Worm (Caenorhabditis elegans): ENCODE measurements around the gene F26F4.6.

F26F4.6 gene

ce11 chrIII:4881955-4882354 lies 11.5 kb downstream of the F26F4.6 start:
- TF ChIP-seq W03F9.2 (tag; optimal IDR thresholded peaks at IDR 0.05) (no peak), him-1 (tag; optimal IDR thresholded peaks at IDR 0.05) (no peak), dao-5 (tag; optimal IDR thresholded peaks at IDR 0.05) (no peak)

ce11 chrIII:4879445-4879844 lies 14.0 kb downstream of the F26F4.6 start, which contains the start of gene C35D10.1:
TSS of gene C35D10.1 (plus strand) at chrIII:4879745.
- TF ChIP-seq W03F9.2 (tag; optimal IDR thresholded peaks at IDR 0.05) (no peak), dao-5 (tag; optimal IDR thresholded peaks at IDR 0.05) (no peak), him-1 (tag; optimal IDR thresholded peaks at IDR 0.05) (no peak)

DNA sequence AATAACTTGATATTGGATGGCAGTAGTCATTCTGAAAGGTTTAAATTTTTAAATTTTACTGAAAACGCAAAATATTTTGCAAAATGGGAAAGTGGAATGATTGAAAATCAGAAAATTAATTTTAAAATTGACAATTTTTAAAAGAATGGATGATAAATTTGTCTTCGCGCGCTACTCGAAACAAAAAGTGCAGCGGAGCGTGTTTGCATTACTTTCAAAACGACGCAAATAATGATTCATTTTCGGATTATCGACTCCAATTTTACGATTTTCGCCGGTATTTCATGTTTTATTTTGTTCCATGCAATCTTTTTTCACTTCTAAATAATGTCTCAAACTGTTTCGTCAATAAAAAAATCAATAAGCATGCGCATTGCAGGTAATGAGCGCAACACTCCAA lies 15.2 kb downstream of the F26F4.6 start, which contains the start of the genes tost-1 and arx-6:
TSS of gene tost-1 (minus strand) at position 31 of the 400 bp plus-strand sequence.
TSS of gene arx-6 (plus strand) at position 378 of the 400 bp plus-strand sequence.
- TF ChIP-seq W03F9.2 (tag; optimal IDR thresholded peaks at IDR 0.05) (no peak), dao-5 (tag; optimal IDR thresholded peaks at IDR 0.05) (no peak), him-1 (tag; optimal IDR thresholded peaks at IDR 0.05) (no peak)

ce11 chrIII:4875663-4876062 lies 17.8 kb downstream of the F26F4.6 start:
- TF ChIP-seq W03F9.2 (tag; optimal IDR thresholded peaks at IDR 0.05) (no peak), dao-5 (tag; optimal IDR thresholded peaks at IDR 0.05) (no peak)

ce11 chrIII:4874671-4875070 lies 18.8 kb downstream of the F26F4.6 start, which contains the start of gene C35D10.12:
TSS of gene C35D10.12 (minus strand) at chrIII:4874771.
- TF ChIP-seq W03F9.2 (tag; optimal IDR thresholded peaks at IDR 0.05) (no peak), him-1 (tag; optimal IDR thresholded peaks at IDR 0.05) (no peak), dao-5 (tag; optimal IDR thresholded peaks at IDR 0.05) (no peak)

DNA sequence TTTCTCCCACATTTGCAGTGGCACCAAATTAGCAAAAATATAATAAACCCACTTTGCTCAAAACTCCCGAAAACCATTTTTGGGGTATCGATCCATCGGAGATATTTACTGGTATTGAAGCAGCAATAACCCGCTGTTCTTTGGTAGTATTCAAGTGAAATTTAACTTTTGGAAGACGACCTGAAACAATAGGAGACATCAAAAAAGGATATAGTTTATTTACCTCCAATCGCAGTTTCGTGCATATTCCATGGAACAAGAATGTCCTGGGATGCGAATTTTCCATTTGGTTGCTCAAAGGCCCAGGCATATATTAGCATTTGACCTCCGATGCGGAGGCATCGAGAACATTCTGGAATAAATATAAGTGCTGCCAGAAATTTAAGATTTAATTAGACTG lies 20.0 kb downstream of the F26F4.6 start:
- no peak for TF ChIP-seq dao-5 (tag; optimal IDR thresholded peaks at IDR 0.05)
- TF ChIP-seq him-1 (tag; optimal IDR thresholded peaks at IDR 0.05), result no peak
- TF ChIP-seq W03F9.2 (tag; optimal IDR thresholded peaks at IDR 0.05), result no peak

DNA sequence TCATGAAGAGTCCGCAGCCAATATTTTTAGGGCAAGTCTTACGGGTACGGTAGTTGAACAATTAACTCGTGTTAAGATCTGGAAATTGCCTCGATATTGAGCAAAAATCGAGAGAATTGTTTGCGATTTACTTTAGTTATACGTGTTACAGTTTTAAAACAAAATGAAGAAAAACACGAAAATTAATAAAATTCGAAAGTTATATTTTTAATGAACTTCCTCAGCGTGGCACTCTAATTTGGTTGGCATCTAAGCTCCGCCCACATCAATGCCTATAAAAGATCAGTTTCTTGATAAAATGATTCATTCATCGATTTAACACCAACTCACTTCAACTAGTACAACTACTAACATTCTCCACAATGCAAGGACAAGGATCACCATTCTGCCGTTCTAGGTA lies 23.0 kb downstream of the F26F4.6 start, which contains the start of gene gipc-1:
TSS of gene gipc-1 (plus strand) at position 301 of the 400 bp plus-strand sequence.
- no peak for TF ChIP-seq dao-5 (tag; optimal IDR thresholded peaks at IDR 0.05)
- no peak for TF ChIP-seq him-1 (tag; optimal IDR thresholded peaks at IDR 0.05)
- TF ChIP-seq W03F9.2 (tag; optimal IDR thresholded peaks at IDR 0.05), result no peak

- TF ChIP-seq him-1 (tag; optimal IDR thresholded peaks at IDR 0.05) (no peak), dao-5 (tag; optimal IDR thresholded peaks at IDR 0.05) (no peak), W03F9.2 (tag; optimal IDR thresholded peaks at IDR 0.05) (no peak)
These were observed 24.8 kb downstream of the F26F4.6 start, which contains the start of the genes msd-4 and C35D10.3 for ce11 chrIII:4868643-4869042. TSS of gene msd-4 (minus strand) at chrIII:4868743. TSS of gene C35D10.3 (plus strand) at chrIII:4868921.

- TF ChIP-seq W03F9.2 (tag; optimal IDR thresholded peaks at IDR 0.05) (no peak), dao-5 (tag; optimal IDR thresholded peaks at IDR 0.05) (no peak), him-1 (tag; optimal IDR thresholded peaks at IDR 0.05) (no peak)
These were observed 26.7 kb downstream of the F26F4.6 start, which contains the start of gene C35D10.17 for ce11 chrIII:4866762-4867161. TSS of gene C35D10.17 (plus strand) at chrIII:4867062.

ce11 chrIII:4863127-4863526 lies 30.3 kb downstream of the F26F4.6 start, which contains the start of gene coq-8:
TSS of gene coq-8 (plus strand) at chrIII:4863427.
- TF ChIP-seq dao-5 (tag; optimal IDR thresholded peaks at IDR 0.05), result no peak
- no peak for TF ChIP-seq W03F9.2 (tag; optimal IDR thresholded peaks at IDR 0.05)
- TF ChIP-seq him-1 (tag; optimal IDR thresholded peaks at IDR 0.05), result no peak

DNA sequence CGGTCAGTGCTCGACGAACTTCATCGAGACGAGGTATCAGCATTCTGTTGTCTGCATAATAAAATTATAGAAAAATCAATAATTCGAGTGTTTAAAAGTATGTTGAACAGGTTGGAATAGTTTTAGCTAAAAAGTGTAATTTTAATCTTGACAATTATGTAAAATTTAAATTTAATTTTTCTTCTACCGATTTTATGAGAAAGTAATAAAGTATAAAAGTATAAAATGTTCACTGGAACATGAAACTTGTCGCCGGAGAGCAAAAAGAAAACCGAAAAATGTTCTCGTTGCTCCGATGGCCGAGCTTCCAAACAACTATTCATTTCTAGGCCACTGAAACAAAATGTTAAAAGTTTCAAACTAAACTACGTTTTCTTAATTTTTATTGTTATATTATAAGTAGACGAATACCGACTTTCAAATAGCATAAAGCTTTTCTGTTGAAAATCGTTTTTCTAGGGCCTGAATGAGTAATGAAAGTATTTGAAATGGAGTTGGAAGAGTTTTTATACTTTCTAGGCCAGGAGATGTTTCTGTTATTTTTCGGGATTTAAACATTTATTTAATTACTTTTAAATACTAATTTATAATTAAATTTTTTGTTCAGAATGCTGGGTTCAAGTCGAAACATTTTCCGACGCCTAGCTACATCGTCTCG lies 31.6 kb downstream of the F26F4.6 start, which contains the start of the genes C35D10.10 and C35D10.5:
TSS of gene C35D10.10 (minus strand) at position 51 of the 658 bp plus-strand sequence.
TSS of gene C35D10.5 (plus strand) at position 608 of the 658 bp plus-strand sequence.
- no peak for TF ChIP-seq W03F9.2 (tag; optimal IDR thresholded peaks at IDR 0.05)
- no peak for TF ChIP-seq dao-5 (tag; optimal IDR thresholded peaks at IDR 0.05)
- no peak for TF ChIP-seq him-1 (tag; optimal IDR thresholded peaks at IDR 0.05)

DNA sequence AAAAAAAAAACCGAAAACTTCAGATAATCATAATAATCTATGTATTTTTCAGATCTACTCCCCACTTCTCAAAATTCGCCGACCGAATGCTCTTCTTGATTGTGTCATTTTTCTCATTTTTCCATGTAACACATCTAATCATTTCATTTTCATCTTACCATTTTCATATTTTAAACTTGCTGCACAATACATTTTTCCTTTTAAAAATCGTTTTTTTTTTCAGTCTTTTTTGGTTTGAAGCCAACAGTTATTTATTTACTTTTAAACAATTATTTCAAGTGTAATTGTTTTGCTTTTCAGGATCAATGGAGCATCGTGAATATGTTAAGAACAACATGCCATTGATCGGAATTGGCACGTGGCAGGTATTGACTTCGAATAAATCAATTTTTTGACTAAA lies 34.4 kb downstream of the F26F4.6 start, which contains the start of gene C35D10.6:
TSS of gene C35D10.6 (plus strand) at position 301 of the 400 bp plus-strand sequence.
- TF ChIP-seq dao-5 (tag; optimal IDR thresholded peaks at IDR 0.05) (no peak), W03F9.2 (tag; optimal IDR thresholded peaks at IDR 0.05) (no peak)

ce11 chrIII:4856992-4857391 lies 36.4 kb downstream of the F26F4.6 start:
- TF ChIP-seq W03F9.2 (tag; optimal IDR thresholded peaks at IDR 0.05), result no peak
- TF ChIP-seq dao-5 (tag; optimal IDR thresholded peaks at IDR 0.05), result no peak
- TF ChIP-seq him-1 (tag; optimal IDR thresholded peaks at IDR 0.05), result no peak

DNA sequence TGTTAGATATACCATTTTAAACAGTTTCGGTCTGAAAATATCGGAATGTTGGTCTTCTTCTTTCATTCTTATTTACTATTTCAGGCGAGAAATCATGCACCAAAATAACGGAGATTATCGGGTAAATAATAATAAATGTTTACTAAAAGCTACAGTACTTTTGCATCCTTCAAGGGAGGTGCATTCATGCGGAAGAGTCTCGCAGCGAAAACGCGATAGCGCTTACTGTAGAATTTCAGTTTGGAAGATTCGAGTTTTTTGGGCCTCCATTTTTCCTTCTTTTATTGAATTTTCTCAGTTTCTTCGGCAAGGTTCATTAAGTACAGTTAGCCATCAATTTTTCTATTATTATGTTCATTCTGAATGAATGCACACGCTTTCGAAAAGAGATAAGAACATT lies 37.3 kb downstream of the F26F4.6 start, which contains the start of gene C35D10.7:
TSS of gene C35D10.7 (plus strand) at position 85 of the 400 bp plus-strand sequence.
- TF ChIP-seq him-1 (tag; optimal IDR thresholded peaks at IDR 0.05) (no peak), dao-5 (tag; optimal IDR thresholded peaks at IDR 0.05) (no peak), W03F9.2 (tag; optimal IDR thresholded peaks at IDR 0.05) (no peak)
